Fruit fly (Drosophila melanogaster): ENCODE measurements around the gene RpS9.

The RpS9 gene

DNA sequence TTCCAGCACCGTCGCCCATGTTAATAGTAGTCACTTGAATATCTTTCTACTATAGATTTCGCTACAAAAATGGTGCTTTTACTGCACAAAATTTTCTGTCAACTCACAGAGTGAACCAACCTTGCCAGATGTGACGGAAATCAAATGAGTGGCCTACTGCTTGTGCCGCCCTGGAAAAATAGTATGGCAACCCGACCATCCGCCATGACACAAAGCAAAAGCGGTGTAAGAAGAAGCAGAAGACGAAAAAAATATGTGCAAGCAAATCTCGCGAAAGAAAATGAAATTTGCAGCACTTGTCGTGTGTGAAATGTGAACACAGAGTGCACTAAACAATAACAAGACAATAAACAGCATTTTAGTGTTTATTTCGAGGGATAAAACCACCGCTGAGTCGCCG is 34.5 kb downstream of the RpS9 start, which contains the start of the genes Uch-L5 and Jarid2 (continued):
- TF ChIP-seq CG6792 (GFP tag; optimal IDR thresholded peaks at IDR 0.05) = peak; percentile 22
- TF ChIP-seq CG3032 (tag; optimal IDR thresholded peaks at IDR 0.05) = peak; percentile 27
- TF ChIP-seq topi (GFP tag; optimal IDR thresholded peaks at IDR 0.05) = no peak
- TF ChIP-seq pdm3 (GFP tag; optimal IDR thresholded peaks at IDR 0.05) = no peak
- no peak for TF ChIP-seq eg (GFP tag; IDR thresholded peaks at IDR 0.05)
- TF ChIP-seq Ets21C (GFP tag; optimal IDR thresholded peaks at IDR 0.05) = no peak
- no peak for TF ChIP-seq CG10631 (GFP tag; optimal IDR thresholded peaks at IDR 0.05)
- no peak for TF ChIP-seq dsx (GFP tag; optimal IDR thresholded peaks at IDR 0.05; ENCODE audit: poor library complexity, severe bottlenecking)
- TF ChIP-seq CG34406 (GFP tag; optimal IDR thresholded peaks at IDR 0.05) = no peak
- no peak for TF ChIP-seq Smox (GFP tag; optimal IDR thresholded peaks at IDR 0.05)
- TF ChIP-seq Hr38 (GFP tag; optimal IDR thresholded peaks at IDR 0.05) = no peak
- TF ChIP-seq CG8319 (GFP tag; optimal IDR thresholded peaks at IDR 0.05) = peak; percentile 9
- TF ChIP-seq CG6276 (GFP tag; optimal IDR thresholded peaks at IDR 0.05) = no peak
- TF ChIP-seq Met (GFP tag; optimal IDR thresholded peaks at IDR 0.05) = no peak
- TF ChIP-seq salr (GFP tag; optimal IDR thresholded peaks at IDR 0.05) = peak in 1 of 2 experiments; percentile 16
- TF ChIP-seq ss (GFP tag; optimal IDR thresholded peaks at IDR 0.05) = peak in 1 of 2 experiments; percentile 33

- TF ChIP-seq CG31627 (GFP tag; optimal IDR thresholded peaks at IDR 0.05) = no peak
- TF ChIP-seq CG6276 (GFP tag; optimal IDR thresholded peaks at IDR 0.05) = no peak
- no peak for TF ChIP-seq svp (GFP tag)
- TF ChIP-seq vri (GFP tag; optimal IDR thresholded peaks at IDR 0.05) = no peak
- TF ChIP-seq Hr4 (GFP tag; optimal IDR thresholded peaks at IDR 0.05) = no peak
- no peak for TF ChIP-seq salr (GFP tag; optimal IDR thresholded peaks at IDR 0.05)
Measured at dm6 chr3L:9471151-9471903, 40.0 kb downstream of the RpS9 start.

DNA sequence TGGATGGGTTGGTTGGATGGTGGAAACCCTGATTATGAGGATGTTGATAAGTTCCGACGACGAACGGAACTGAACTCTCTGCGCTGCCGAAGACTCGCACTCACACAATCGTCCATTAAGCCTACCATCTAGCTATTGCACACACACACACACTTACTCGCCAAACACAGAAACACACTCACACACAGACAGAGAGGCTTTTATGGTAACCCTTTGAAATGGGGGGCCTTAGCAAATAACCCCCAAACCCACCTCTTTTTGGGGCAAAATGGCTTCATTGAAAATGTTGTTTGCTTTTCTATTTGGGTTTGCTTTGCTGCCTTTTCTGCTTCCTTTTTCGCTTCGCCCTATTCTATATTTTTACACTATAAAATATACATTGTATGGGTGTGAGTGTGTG is 42.3 kb downstream of the RpS9 start:
- TF ChIP-seq Eip78C (GFP tag) (peak; percentile 19), net (GFP tag; optimal IDR thresholded peaks at IDR 0.05) (no peak), Hr4 (GFP tag; optimal IDR thresholded peaks at IDR 0.05) (no peak), CG11762 (GFP tag; optimal IDR thresholded peaks at IDR 0.05; ENCODE audit: insufficient read depth) (no peak)

DNA sequence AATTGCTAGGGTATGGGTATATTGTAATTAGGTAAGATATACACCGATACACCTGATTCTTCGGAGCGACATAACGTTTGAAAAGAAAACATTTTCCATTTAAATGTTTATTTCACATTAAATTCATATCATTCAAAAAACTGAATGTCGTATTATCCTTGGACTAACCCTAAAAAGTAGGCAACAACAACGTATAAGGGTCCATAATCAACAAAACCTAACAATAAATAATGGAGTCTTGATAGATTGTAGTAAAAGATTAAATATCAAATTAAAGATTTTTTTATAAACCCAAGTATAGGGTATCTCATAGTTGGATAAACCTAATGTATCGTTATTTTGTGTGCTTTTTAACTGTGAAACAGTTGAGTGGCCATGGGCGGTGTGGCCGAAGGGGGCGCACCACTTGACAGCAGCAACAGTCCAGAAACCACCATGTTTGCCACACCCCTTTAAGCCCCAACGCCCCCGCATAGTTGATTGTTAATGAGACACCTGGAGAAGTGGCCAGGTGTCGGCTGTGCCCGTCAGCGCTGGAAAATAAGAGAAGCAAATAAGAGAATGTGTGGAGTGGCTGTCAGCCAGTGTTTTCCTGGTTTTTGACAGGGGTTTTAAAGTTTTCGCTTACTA is 43.0 kb downstream of the RpS9 start:
- no peak for TF ChIP-seq CG6792 (GFP tag; optimal IDR thresholded peaks at IDR 0.05)
- TF ChIP-seq lz (GFP tag; optimal IDR thresholded peaks at IDR 0.05) = no peak
- peak; percentile 23 for TF ChIP-seq topi (GFP tag; optimal IDR thresholded peaks at IDR 0.05)
- TF ChIP-seq CG7368 (GFP tag; optimal IDR thresholded peaks at IDR 0.05) = no peak
- no peak for TF ChIP-seq CG10631 (GFP tag; optimal IDR thresholded peaks at IDR 0.05)
- TF ChIP-seq Smox (GFP tag; optimal IDR thresholded peaks at IDR 0.05) = peak; percentile 32
- TF ChIP-seq CG11902 (GFP tag; optimal IDR thresholded peaks at IDR 0.05) = no peak
- TF ChIP-seq Gug (GFP tag; IDR thresholded peaks at IDR 0.05) = no peak
- no peak for TF ChIP-seq Ets96B (tag; optimal IDR thresholded peaks at IDR 0.05)
- TF ChIP-seq CG6854 (GFP tag; optimal IDR thresholded peaks at IDR 0.05) = no peak
- no peak for TF ChIP-seq CG11294 (GFP tag; IDR thresholded peaks at IDR 0.05)
- TF ChIP-seq CG34406 (GFP tag; optimal IDR thresholded peaks at IDR 0.05) = no peak
- no peak for TF ChIP-seq fd59A (GFP tag; optimal IDR thresholded peaks at IDR 0.05)
- TF ChIP-seq spab (GFP tag; optimal IDR thresholded peaks at IDR 0.05) = no peak
- TF ChIP-seq Met (GFP tag; optimal IDR thresholded peaks at IDR 0.05) = peak; percentile 17
- peak; percentile 66 for TF ChIP-seq Eip78C (GFP tag)
- TF ChIP-seq Hr39 (GFP tag; optimal IDR thresholded peaks at IDR 0.05) = peak; percentile 19
- no peak for TF ChIP-seq Eip93F (GFP tag; optimal IDR thresholded peaks at IDR 0.05)
- TF ChIP-seq OdsH (GFP tag; optimal IDR thresholded peaks at IDR 0.05) = peak; percentile 46
- TF ChIP-seq CG15336 (GFP tag; IDR thresholded peaks at IDR 0.05) = no peak
- peak; percentile 3 for TF ChIP-seq cyc (GFP tag; optimal IDR thresholded peaks at IDR 0.05)
- TF ChIP-seq vri (GFP tag; optimal IDR thresholded peaks at IDR 0.05) = no peak
- peak; percentile 9 for TF ChIP-seq CG4318 (GFP tag; optimal IDR thresholded peaks at IDR 0.05)
- no peak for TF ChIP-seq Eip75B (GFP tag; optimal IDR thresholded peaks at IDR 0.05)
- no peak for TF ChIP-seq CG8632 (GFP tag; optimal IDR thresholded peaks at IDR 0.05)
- TF ChIP-seq salr (GFP tag; optimal IDR thresholded peaks at IDR 0.05) = peak in 1 of 2 experiments; percentile 45
- no peak for TF ChIP-seq achi (GFP tag; optimal IDR thresholded peaks at IDR 0.05)
- peak; percentile 62 for TF ChIP-seq CG32006 (GFP tag; optimal IDR thresholded peaks at IDR 0.05)
- TF ChIP-seq ss (GFP tag; optimal IDR thresholded peaks at IDR 0.05) = no peak
- TF ChIP-seq Blimp-1 (GFP tag; optimal IDR thresholded peaks at IDR 0.05) = no peak
- peak; percentile 59 for TF ChIP-seq Hr4 (GFP tag; optimal IDR thresholded peaks at IDR 0.05)
- no peak for TF ChIP-seq CG8319 (GFP tag; optimal IDR thresholded peaks at IDR 0.05)
